Fruit fly (Drosophila melanogaster) whole organism, embryonic: Measurements from ENCODE around the gene CG15439.

Experiments used
- Max ChIP-seq: fragments of 200-800 bp; sonication (Bioruptor generic); optimal IDR thresholded peaks from 2 replicates; lab custom pipeline; 2016; ENCODE audit warnings: missing biosample characterization, mild to moderate bottlenecking, missing genetic modification characterization
- Oaz ChIP-seq: fragments of 200-800 bp; sonication (Bioruptor generic); IDR thresholded peaks from 2 replicates; pipeline ENCODE4 v1.3.6; 2022; ENCODE audit warnings: missing biosample characterization, missing genetic modification characterization
- gsb-n ChIP-seq: fragments of 200-800 bp; sonication (Bioruptor generic); optimal IDR thresholded peaks from 3 replicates; lab custom pipeline; 2018; ENCODE audit warnings: missing biosample characterization, mild to moderate bottlenecking, missing genetic modification characterization
- yki ChIP-seq: fragments of >200 bp; optimal IDR thresholded peaks from 3 replicates; lab custom pipeline; 2018

DNA sequence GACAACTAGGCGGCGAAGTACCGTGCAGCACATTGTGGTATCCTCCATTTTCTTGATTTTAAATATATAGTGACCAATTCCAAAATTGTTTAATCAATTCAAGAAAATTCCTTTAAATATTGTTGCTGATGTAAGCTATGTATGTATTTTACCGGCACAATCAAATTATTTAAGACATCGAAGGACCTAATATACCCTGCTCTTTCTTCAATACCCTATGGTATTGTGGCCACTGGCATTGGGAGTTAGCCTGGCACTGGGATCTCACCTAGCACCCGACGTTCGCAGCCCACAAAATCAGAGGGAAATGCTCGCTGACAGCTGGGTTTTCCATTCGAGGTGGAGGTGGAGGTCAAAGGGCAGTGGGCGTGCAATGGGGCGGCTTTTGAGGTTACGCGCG, 30.7 kb downstream of the CG15439 start:
- TF ChIP-seq yki (lab: Kevin White, UChicago) (no peak), Oaz (GFP tag; lab: Robert Waterston, UW) (no peak), Max (no peak), gsb-n (no peak)
